Comparison of ENCODE assay signal across 4 fruit fly cellular contexts in genomic region chr2L:14706194-14706593, dm6.
TF ChIP-seq lines count a peak whose summit lies in the region.

No protein-coding gene starts in this region.

TF ChIP-seq in whole organism, adult, 20 proteins besides CTCF, POLR2A, EP300 and RAD21 (continued from another document):
- TF ChIP-seq kay (GFP tag; lab: Kevin White, UChicago; ENCODE audit: borderline replicate concordance) (peak; percentile 10), Crg-1 (GFP tag; optimal IDR thresholded peaks at IDR 0.05; lab: Kevin White, UChicago) (peak; percentile 14)

TF ChIP-seq in whole organism, embryonic, 481 proteins besides CTCF, POLR2A, EP300 and RAD21 (continued from another document and continues in another):
- TF ChIP-seq klu (GFP tag; IDR thresholded peaks at IDR 0.05; lab: Robert Waterston, UW), result 0 out of 2 replicates have a peak, but pooled peaks have one; percentile 34
- peak; percentile 81 for TF ChIP-seq dysf (GFP tag; IDR thresholded peaks at IDR 0.05; lab: Robert Waterston, UW)
- no peak for TF ChIP-seq hb (GFP tag; IDR thresholded peaks at IDR 0.05; lab: Robert Waterston, UW; ENCODE audit: partially characterized antibody)
- TF ChIP-seq CG14860 (GFP tag; IDR thresholded peaks at IDR 0.05; lab: Robert Waterston, UW; ENCODE audit: partially characterized antibody), result no peak
- TF ChIP-seq CG9817 (tag; optimal IDR thresholded peaks at IDR 0.05; lab: Kevin White, UChicago), result peak; percentile 66
- TF ChIP-seq CG43689 (GFP tag; IDR thresholded peaks at IDR 0.05; lab: Robert Waterston, UW), result no peak
- TF ChIP-seq ac (GFP tag; optimal IDR thresholded peaks at IDR 0.05; lab: Kevin White, UChicago), result no peak
- no peak for TF ChIP-seq Hr39 (optimal IDR thresholded peaks at IDR 0.05; lab: Kevin White, UChicago)
- peak; percentile 85 for TF ChIP-seq CG1602 (GFP tag; optimal IDR thresholded peaks at IDR 0.05; lab: Kevin White, UChicago)
- peak; percentile 47 for TF ChIP-seq sd (tag; optimal IDR thresholded peaks at IDR 0.05; lab: Kevin White, UChicago)
- peak; percentile 47 for TF ChIP-seq CG2875 (GFP tag; optimal IDR thresholded peaks at IDR 0.05; lab: Kevin White, UChicago)
- TF ChIP-seq CG5953 (GFP tag; IDR thresholded peaks at IDR 0.05; lab: Robert Waterston, UW), result peak; percentile 57
- TF ChIP-seq CG14965 (GFP tag; optimal IDR thresholded peaks at IDR 0.05; lab: Kevin White, UChicago; ENCODE audit: borderline replicate concordance), result peak; percentile 67
- peak; percentile 78 for TF ChIP-seq CG11085 (GFP tag; IDR thresholded peaks at IDR 0.05; lab: Robert Waterston, UW)
- TF ChIP-seq NfI (GFP tag; optimal IDR thresholded peaks at IDR 0.05; lab: Kevin White, UChicago), result peak; percentile 81
- no peak for TF ChIP-seq Adf1 (GFP tag; IDR thresholded peaks at IDR 0.05; lab: Robert Waterston, UW)
- peak; percentile 15 for TF ChIP-seq tio (GFP tag; optimal IDR thresholded peaks at IDR 0.05; lab: Kevin White, UChicago)
- TF ChIP-seq CG6854 (GFP tag; optimal IDR thresholded peaks at IDR 0.05; lab: Kevin White, UChicago), result peak; percentile 21
- TF ChIP-seq lmd (GFP tag; IDR thresholded peaks at IDR 0.05; lab: Robert Waterston, UW), result peak; percentile 77
- peak; percentile 40; the same call in 1 of the 2 replicates for TF ChIP-seq CG7372 (GFP tag; IDR thresholded peaks at IDR 0.05; lab: Robert Waterston, UW)
- TF ChIP-seq Dad (GFP tag; optimal IDR thresholded peaks at IDR 0.05; lab: Kevin White, UChicago), result peak; percentile 83
- no peak for TF ChIP-seq salm (tag; optimal IDR thresholded peaks at IDR 0.05; lab: Kevin White, UChicago)
- peak; percentile 52 for TF ChIP-seq CG1647 (GFP tag; optimal IDR thresholded peaks at IDR 0.05; lab: Kevin White, UChicago)
- TF ChIP-seq fd3F (GFP tag; optimal IDR thresholded peaks at IDR 0.05; lab: Kevin White, UChicago), result peak; percentile 35
- TF ChIP-seq BEAF-32 (GFP tag; optimal IDR thresholded peaks at IDR 0.05; lab: Kevin White, UChicago), result no peak
- peak; percentile 50 for TF ChIP-seq Sry-δ (GFP tag; optimal IDR thresholded peaks at IDR 0.05; lab: Kevin White, UChicago)
- TF ChIP-seq Rx (GFP tag; IDR thresholded peaks at IDR 0.05; lab: Robert Waterston, UW), result peak; percentile 65
- peak; percentile 61 for TF ChIP-seq Fer1 (GFP tag; optimal IDR thresholded peaks at IDR 0.05; lab: Kevin White, UChicago)
- TF ChIP-seq Fer3 (tag; optimal IDR thresholded peaks at IDR 0.05; lab: Kevin White, UChicago), result peak; percentile 62
- peak in 1 of 2 experiments; percentile 37 for TF ChIP-seq tll (GFP tag; optimal IDR thresholded peaks at IDR 0.05; lab: Kevin White, UChicago)
- no peak; the same call in 1 of the 2 replicates for TF ChIP-seq toy (GFP tag; IDR thresholded peaks at IDR 0.05; lab: Robert Waterston, UW)
- peak; percentile 27; the same call in 2 of the 4 replicates for TF ChIP-seq chinmo (GFP tag; IDR thresholded peaks at IDR 0.05; lab: Robert Waterston, UW; ENCODE audit: partially characterized antibody)
- peak; percentile 33; the same call in 1 of the 3 replicates for TF ChIP-seq CG11093 (GFP tag; IDR thresholded peaks at IDR 0.05; lab: Robert Waterston, UW)
- peak; percentile 32 for TF ChIP-seq trh (GFP tag; optimal IDR thresholded peaks at IDR 0.05; lab: Kevin White, UChicago)
- TF ChIP-seq CG14050 (GFP tag; IDR thresholded peaks at IDR 0.05; lab: Robert Waterston, UW), result no peak; the same call in 2 of the 3 replicates
- TF ChIP-seq abd-A (tag; optimal IDR thresholded peaks at IDR 0.05; lab: Kevin White, UChicago), result no peak
- TF ChIP-seq croc (GFP tag; conservative IDR thresholded peaks at IDR 0.05; lab: Robert Waterston, UW), result peak; percentile 68; the same call in 2 of the 3 replicates
- TF ChIP-seq CG30020 (tag; optimal IDR thresholded peaks at IDR 0.05; lab: Kevin White, UChicago), result no peak
- TF ChIP-seq CG17361 (GFP tag; IDR thresholded peaks at IDR 0.05; lab: Robert Waterston, UW), result peak; percentile 67; the same call in 2 of the 3 replicates
- TF ChIP-seq CG34422 (GFP tag; IDR thresholded peaks at IDR 0.05; lab: Robert Waterston, UW), result peak; percentile 71; the same call in 1 of the 3 replicates
- TF ChIP-seq CG8388 (GFP tag; optimal IDR thresholded peaks at IDR 0.05; lab: Kevin White, UChicago), result no peak

TF ChIP-seq in whole organism, prepupa, 60 proteins besides CTCF, POLR2A, EP300 and RAD21 (continued from another document):
- TF ChIP-seq topi (GFP tag; optimal IDR thresholded peaks at IDR 0.05; lab: Kevin White, UChicago) (peak; percentile 56), Met (GFP tag; optimal IDR thresholded peaks at IDR 0.05; lab: Kevin White, UChicago) (peak; percentile 71), CG11902 (GFP tag; optimal IDR thresholded peaks at IDR 0.05; lab: Kevin White, UChicago) (peak; percentile 59), CG11762 (GFP tag; optimal IDR thresholded peaks at IDR 0.05; lab: Kevin White, UChicago; ENCODE audit: insufficient read depth) (peak; percentile 14), Blimp-1 (GFP tag; optimal IDR thresholded peaks at IDR 0.05; lab: Kevin White, UChicago) (no peak), lz (GFP tag; optimal IDR thresholded peaks at IDR 0.05; lab: Kevin White, UChicago) (peak; percentile 71), Gug (GFP tag; IDR thresholded peaks at IDR 0.05; lab: Robert Waterston, UW) (no peak), Hr39 (GFP tag; optimal IDR thresholded peaks at IDR 0.05; lab: Kevin White, UChicago) (peak; percentile 83), acj6 (GFP tag; optimal IDR thresholded peaks at IDR 0.05; lab: Kevin White, UChicago) (peak; percentile 29), cyc (GFP tag; optimal IDR thresholded peaks at IDR 0.05; lab: Kevin White, UChicago) (peak; percentile 86), CG10631 (GFP tag; optimal IDR thresholded peaks at IDR 0.05; lab: Kevin White, UChicago) (peak; percentile 17), fkh (GFP tag; optimal IDR thresholded peaks at IDR 0.05; lab: Kevin White, UChicago) (no peak), CG10669 (GFP tag; optimal IDR thresholded peaks at IDR 0.05; lab: Kevin White, UChicago) (peak; percentile 11), svp (GFP tag; lab: Kevin White, UChicago) (peak; percentile 61), esn (GFP tag; optimal IDR thresholded peaks at IDR 0.05; lab: Kevin White, UChicago) (peak; percentile 72), CG31627 (GFP tag; optimal IDR thresholded peaks at IDR 0.05; lab: Kevin White, UChicago) (peak; percentile 79), CG3919 (GFP tag; optimal IDR thresholded peaks at IDR 0.05; lab: Kevin White, UChicago) (peak; percentile 72), Sox15 (GFP tag; optimal IDR thresholded peaks at IDR 0.05; lab: Kevin White, UChicago) (peak; percentile 26)

TF ChIP-seq in whole organism, wandering third instar larva, 38 proteins besides CTCF, POLR2A, EP300 and RAD21 (continued from another document):
- TF ChIP-seq br (GFP tag; optimal IDR thresholded peaks at IDR 0.05; lab: Kevin White, UChicago) (peak; percentile 59), dmrt93B (GFP tag; optimal IDR thresholded peaks at IDR 0.05; lab: Kevin White, UChicago) (peak; percentile 47), foxo (GFP tag; optimal IDR thresholded peaks at IDR 0.05; lab: Kevin White, UChicago) (peak in 1 of 2 experiments; percentile 84), sv (GFP tag; optimal IDR thresholded peaks at IDR 0.05; lab: Kevin White, UChicago) (peak; percentile 68), OdsH (GFP tag; optimal IDR thresholded peaks at IDR 0.05; lab: Kevin White, UChicago) (peak; percentile 73), usp (GFP tag; optimal IDR thresholded peaks at IDR 0.05; lab: Kevin White, UChicago) (no peak), tai (GFP tag; optimal IDR thresholded peaks at IDR 0.05; lab: Kevin White, UChicago) (peak; percentile 67), pan (optimal IDR thresholded peaks at IDR 0.05; lab: Kevin White, UChicago) (no peak), rgr (GFP tag; optimal IDR thresholded peaks at IDR 0.05; lab: Kevin White, UChicago) (peak; percentile 75), Myc (optimal IDR thresholded peaks at IDR 0.05; lab: Kevin White, UChicago) (peak; percentile 97)
